Fruit fly (Drosophila melanogaster) whole organism, embryonic: Measurements from ENCODE around the gene Fatp1.
A peak's percentile ranks its signal among the peaks of the same experiment; 100 is the strongest.

ENCODE experiments used
- Bdp1 ChIP-seq: fragments of 200-800 bp; sonication (Bioruptor generic); optimal IDR thresholded peaks from 3 replicates; lab custom pipeline; 2016; ENCODE audit warnings: missing biosample characterization, missing genetic modification characterization
- Bteb2 ChIP-seq: fragments of 200-800 bp; sonication (Bioruptor generic); optimal IDR thresholded peaks from 2 replicates; lab custom pipeline; 2016; ENCODE audit warnings: missing biosample characterization, missing genetic modification characterization
- CG12236 ChIP-seq: fragments of 200-800 bp; sonication (Bioruptor generic); optimal IDR thresholded peaks from 2 replicates; lab custom pipeline; 2016; ENCODE audit warnings: missing biosample characterization, missing genetic modification characterization
- CG12299 ChIP-seq: fragments of 200-800 bp; sonication (Bioruptor generic); optimal IDR thresholded peaks from 2 replicates; lab custom pipeline; 2018; ENCODE audit warnings: missing biosample characterization, mild to moderate bottlenecking, missing genetic modification characterization
- CG12942 ChIP-seq: fragments of 200-800 bp; sonication (Bioruptor generic); optimal IDR thresholded peaks from 3 replicates; lab custom pipeline; 2016; ENCODE audit warnings: missing biosample characterization, missing genetic modification characterization
- CG15073 ChIP-seq: fragments of 200-800 bp; sonication (Bioruptor generic); optimal IDR thresholded peaks from 2 replicates; lab custom pipeline; 2016; ENCODE audit warnings: missing biosample characterization, missing genetic modification characterization
- CG15601 ChIP-seq: fragments of 200-800 bp; sonication (Bioruptor generic); optimal IDR thresholded peaks from 3 replicates; lab custom pipeline; 2019; ENCODE audit warnings: missing biosample characterization, mild to moderate bottlenecking, missing genetic modification characterization, moderate library complexity
- CG16779 ChIP-seq: fragments of 200-800 bp; sonication (Bioruptor generic); IDR thresholded peaks from 2 replicates; pipeline ENCODE4 v1.3.6; 2022; ENCODE audit warnings: missing biosample characterization, missing genetic modification characterization
- CG17802 ChIP-seq: fragments of 200-800 bp; sonication (Bioruptor generic); optimal IDR thresholded peaks from 2 replicates; lab custom pipeline; 2018; ENCODE audit warnings: missing biosample characterization, mild to moderate bottlenecking, missing genetic modification characterization, moderate library complexity
- CG17829 ChIP-seq: fragments of 200-800 bp; optimal IDR thresholded peaks from 2 replicates; lab custom pipeline; 2019; ENCODE audit warnings: missing biosample characterization, mild to moderate bottlenecking, missing genetic modification characterization, moderate library complexity
- CG1792 ChIP-seq: fragments of 200-800 bp; sonication (Bioruptor generic); optimal IDR thresholded peaks from 2 replicates; lab custom pipeline; 2016; ENCODE audit warnings: missing biosample characterization, missing genetic modification characterization
- CG18262 ChIP-seq: fragments of 200-800 bp; optimal IDR thresholded peaks from 3 replicates; lab custom pipeline; 2019; ENCODE audit warnings: missing biosample characterization, mild to moderate bottlenecking, missing genetic modification characterization, moderate library complexity
- CG2120 ChIP-seq: fragments of 200-800 bp; sonication (Bioruptor generic); optimal IDR thresholded peaks from 3 replicates; lab custom pipeline; 2016; ENCODE audit warnings: missing biosample characterization, missing genetic modification characterization
- CG3065 ChIP-seq: fragments of 200-800 bp; sonication (Bioruptor generic); optimal IDR thresholded peaks from 2 replicates; lab custom pipeline; 2016; ENCODE audit warnings: missing biosample characterization, missing genetic modification characterization
- CG31388 ChIP-seq: fragments of 200-800 bp; sonication (Bioruptor generic); optimal IDR thresholded peaks from 2 replicates; lab custom pipeline; 2016; ENCODE audit warnings: missing biosample characterization, missing genetic modification characterization
- CG33213 ChIP-seq: fragments of 200-800 bp; sonication (Bioruptor generic); optimal IDR thresholded peaks from 3 replicates; lab custom pipeline; 2016; ENCODE audit warnings: missing biosample characterization, missing genetic modification characterization
- CG4328 ChIP-seq: fragments of 200-800 bp; sonication (Bioruptor generic); optimal IDR thresholded peaks from 3 replicates; lab custom pipeline; 2017; ENCODE audit warnings: missing biosample characterization, missing genetic modification reagents, missing genetic modification characterization
- CG4820 ChIP-seq: fragments of 200-800 bp; sonication (Bioruptor generic); optimal IDR thresholded peaks from 3 replicates; lab custom pipeline; 2016; ENCODE audit warnings: missing biosample characterization, missing genetic modification characterization
- CG5180 ChIP-seq: fragments of 200-800 bp; sonication (Bioruptor generic); optimal IDR thresholded peaks from 3 replicates; lab custom pipeline; 2017; ENCODE audit warnings: missing biosample characterization, missing genetic modification characterization, mild to moderate bottlenecking, moderate library complexity, missing genetic modification reagents
- CG7745 ChIP-seq: fragments of 200-800 bp; sonication (Bioruptor generic); optimal IDR thresholded peaks from 2 replicates; lab custom pipeline; 2018; ENCODE audit warnings: missing biosample characterization, mild to moderate bottlenecking, missing genetic modification characterization, moderate library complexity
- CG7839 ChIP-seq: fragments of 200-800 bp; sonication (Bioruptor generic); optimal IDR thresholded peaks from 3 replicates; lab custom pipeline; 2018; ENCODE audit warnings: missing biosample characterization, mild to moderate bottlenecking, missing genetic modification characterization, moderate library complexity
- CG8089 ChIP-seq: fragments of 200-800 bp; sonication (Bioruptor generic); optimal IDR thresholded peaks from 3 replicates; lab custom pipeline; 2016; ENCODE audit warnings: missing biosample characterization, missing genetic modification characterization
- CkIIα-i1 ChIP-seq: fragments of 200-800 bp; sonication (Bioruptor generic); IDR thresholded peaks from 2 replicates; pipeline ENCODE4 v1.3.6; 2022; ENCODE audit warnings: missing biosample characterization, missing genetic modification characterization
- CrebB ChIP-seq: fragments of 200-800 bp; sonication (Bioruptor generic); optimal IDR thresholded peaks from 3 replicates; lab custom pipeline; 2018; ENCODE audit warnings: missing biosample characterization, mild to moderate bottlenecking, missing genetic modification characterization
- GATAe ChIP-seq: fragments of 200-800 bp; sonication (Bioruptor generic); conservative IDR thresholded peaks from 2 replicates; pipeline ENCODE4 v1.3.6; 2022; ENCODE audit warnings: missing biosample characterization, missing genetic modification characterization
- Gug ChIP-seq: fragments of 200-800 bp; sonication (Bioruptor generic); IDR thresholded peaks from 4 replicates; pipeline ENCODE4 v1.3.6; 2022; ENCODE audit warnings: missing biosample characterization, missing genetic modification characterization
- Hand ChIP-seq: fragments of 200-800 bp; sonication (Bioruptor generic); optimal IDR thresholded peaks from 2 replicates; lab custom pipeline; 2017; ENCODE audit warnings: mild to moderate bottlenecking, missing biosample characterization, missing genetic modification reagents, missing genetic modification characterization
- HmgZ ChIP-seq: fragments of 200-800 bp; sonication (Bioruptor generic); optimal IDR thresholded peaks from 2 replicates; lab custom pipeline; 2018; ENCODE audit warnings: missing biosample characterization, mild to moderate bottlenecking, missing genetic modification characterization
- Max ChIP-seq: fragments of 200-800 bp; sonication (Bioruptor generic); optimal IDR thresholded peaks from 2 replicates; lab custom pipeline; 2016; ENCODE audit warnings: missing biosample characterization, mild to moderate bottlenecking, missing genetic modification characterization
- Med ChIP-seq: fragments of 200-800 bp; sonication (Bioruptor generic); peaks from one replicate; lab custom pipeline; 2016; ENCODE audit warnings: missing biosample characterization, missing genetic modification characterization, mild to moderate bottlenecking, inconsistent platforms, moderate library complexity
- NfI ChIP-seq: fragments of 200-800 bp; sonication (Bioruptor generic); optimal IDR thresholded peaks from 3 replicates; lab custom pipeline; 2018; ENCODE audit warnings: missing biosample characterization, mild to moderate bottlenecking, missing genetic modification characterization, moderate library complexity
- Poxn ChIP-seq: fragments of 200-800 bp; sonication (Bioruptor generic); IDR thresholded peaks from 2 replicates; pipeline ENCODE4 v1.3.6; 2022; ENCODE audit warnings: missing biosample characterization, missing genetic modification characterization
- ara ChIP-seq: fragments of 200-800 bp; sonication (Bioruptor generic); IDR thresholded peaks from 2 replicates; pipeline ENCODE4 v1.3.6; 2022; ENCODE audit warnings: missing biosample characterization, missing genetic modification characterization
- caup ChIP-seq: fragments of 200-800 bp; sonication (Bioruptor generic); optimal IDR thresholded peaks from 3 replicates; lab custom pipeline; 2017; ENCODE audit warnings: missing biosample characterization, mild to moderate bottlenecking, missing genetic modification characterization, moderate library complexity; ENCODE audit not compliant: severe bottlenecking
- corto ChIP-seq: fragments of 200-800 bp; sonication (Bioruptor generic); optimal IDR thresholded peaks from 2 replicates; lab custom pipeline; 2016; ENCODE audit warnings: missing biosample characterization, mild to moderate bottlenecking, missing genetic modification characterization, moderate library complexity
- fd102C ChIP-seq: fragments of 200-800 bp; sonication (Bioruptor generic); optimal IDR thresholded peaks from 2 replicates; lab custom pipeline; 2018; ENCODE audit warnings: missing biosample characterization, mild to moderate bottlenecking, missing genetic modification characterization, moderate library complexity
- fu2 ChIP-seq: fragments of 200-800 bp; sonication (Bioruptor generic); optimal IDR thresholded peaks from 2 replicates; lab custom pipeline; 2016; ENCODE audit warnings: missing biosample characterization, missing genetic modification characterization
- gro ChIP-seq: fragments of 200-800 bp; sonication (Bioruptor generic); optimal IDR thresholded peaks from 2 replicates; lab custom pipeline; 2016; ENCODE audit warnings: missing biosample characterization, missing genetic modification characterization
- gt ChIP-seq: fragments of 200-800 bp; sonication (Bioruptor generic); IDR thresholded peaks from 2 replicates; pipeline ENCODE4 v1.3.6; 2022; ENCODE audit warnings: missing biosample characterization, missing genetic modification characterization
- insv ChIP-seq, 2 experiments: fragments of 200-800 bp; sonication (Bioruptor generic); optimal IDR thresholded peaks; 3 replicates each; lab custom pipeline; 2016 to 2018; ENCODE audit warnings: missing biosample characterization in 2 of 2, missing genetic modification characterization in 2 of 2
- mld ChIP-seq: fragments of 200-800 bp; sonication (Bioruptor generic); IDR thresholded peaks from 3 replicates; pipeline ENCODE4 v1.3.6; 2022; ENCODE audit warnings: missing biosample characterization, missing genetic modification characterization; ENCODE audit not compliant: partially characterized antibody
- nmo ChIP-seq: fragments of 200-800 bp; sonication (Bioruptor generic); optimal IDR thresholded peaks from 2 replicates; lab custom pipeline; 2018; ENCODE audit warnings: missing biosample characterization, mild to moderate bottlenecking, missing genetic modification characterization, moderate library complexity
- pfk ChIP-seq: fragments of 200-800 bp; sonication (Bioruptor generic); optimal IDR thresholded peaks from 2 replicates; lab custom pipeline; 2018; ENCODE audit warnings: missing biosample characterization, mild to moderate bottlenecking, missing genetic modification characterization, moderate library complexity
- ranshi ChIP-seq: fragments of 200-800 bp; sonication (Bioruptor generic); IDR thresholded peaks from 2 replicates; pipeline ENCODE4 v1.3.6; 2022; ENCODE audit warnings: missing biosample characterization, missing genetic modification characterization
- rib ChIP-seq: fragments of 200-800 bp; sonication (Bioruptor generic); IDR thresholded peaks from 2 replicates; pipeline ENCODE4 v1.3.6; 2022; ENCODE audit warnings: missing biosample characterization, missing genetic modification characterization
- so ChIP-seq: fragments of 200-800 bp; sonication (Bioruptor generic); IDR thresholded peaks from 3 replicates; pipeline ENCODE4 v1.3.6; 2022; ENCODE audit warnings: missing biosample characterization, missing genetic modification characterization
- sqz ChIP-seq: fragments of 200-800 bp; sonication (Bioruptor generic); optimal IDR thresholded peaks from 3 replicates; lab custom pipeline; 2018; ENCODE audit warnings: missing biosample characterization, mild to moderate bottlenecking, missing genetic modification characterization
- tin ChIP-seq: fragments of 200-800 bp; sonication (Bioruptor generic); optimal IDR thresholded peaks from 3 replicates; lab custom pipeline; 2016; ENCODE audit warnings: missing biosample characterization, missing genetic modification characterization
- wdn ChIP-seq: fragments of 200-800 bp; sonication (Bioruptor generic); IDR thresholded peaks from 2 replicates; pipeline ENCODE4 v1.3.6; 2022; ENCODE audit warnings: missing biosample characterization, missing genetic modification characterization
- wor ChIP-seq: fragments of 200-800 bp; sonication (Bioruptor generic); IDR thresholded peaks from 2 replicates; pipeline ENCODE4 v1.3.6; 2022; ENCODE audit warnings: missing biosample characterization, missing genetic modification characterization

The Fatp1 gene

dm6 chr2L:10526953-10527584, 10.1 kb upstream of the Fatp1 start, which contains the start of gene Lip4 (continued):
- TF ChIP-seq tin (GFP tag; lab: Kevin White, UChicago) = peak; percentile 64
- peak; percentile 66 for TF ChIP-seq wdn
- TF ChIP-seq CG7745 (tag; lab: Kevin White, UChicago) = no peak
- peak; percentile 62 for TF ChIP-seq CG4820
- TF ChIP-seq CG15601 (tag; lab: Kevin White, UChicago) = peak; percentile 15
- peak; percentile 32 for TF ChIP-seq CG15073 (GFP tag; lab: Kevin White, UChicago)
- TF ChIP-seq fd102C (GFP tag; lab: Kevin White, UChicago) = no peak
- no peak for TF ChIP-seq CG1792 (GFP tag; lab: Kevin White, UChicago)
- peak; percentile 31 for TF ChIP-seq CG31388
- TF ChIP-seq GATAe (GFP tag; lab: Robert Waterston, UW) = no peak
- peak; percentile 9 for TF ChIP-seq CG17802 (tag; lab: Kevin White, UChicago)
- TF ChIP-seq CG8089 = peak; percentile 42
- peak; percentile 72 for TF ChIP-seq ara (GFP tag; lab: Robert Waterston, UW)
- peak; percentile 64 for TF ChIP-seq CG2120 (GFP tag; lab: Kevin White, UChicago)
- TF ChIP-seq CG7839 = peak; percentile 81
- TF ChIP-seq Hand (GFP tag; lab: Kevin White, UChicago) = peak; percentile 27
- peak; percentile 73 for TF ChIP-seq CG18262 (tag; lab: Kevin White, UChicago)
- TF ChIP-seq Gug (GFP tag; lab: Robert Waterston, UW) = peak; percentile 24; the same call in 1 of the 4 replicates
- TF ChIP-seq CrebB (tag; lab: Kevin White, UChicago) = peak; percentile 54
- TF ChIP-seq CkIIα-i1 (GFP tag; lab: Robert Waterston, UW) = no peak
- no peak for TF ChIP-seq CG12236 (GFP tag; lab: Kevin White, UChicago)
- TF ChIP-seq mld (GFP tag; lab: Robert Waterston, UW) = no peak
- peak; percentile 14 for TF ChIP-seq fu2 (GFP tag; lab: Kevin White, UChicago)
- peak; percentile 55 for TF ChIP-seq CG12299 (tag; lab: Kevin White, UChicago)
- peak; percentile 75 for TF ChIP-seq Max (GFP tag; lab: Kevin White, UChicago)
- TF ChIP-seq HmgZ (tag; lab: Kevin White, UChicago) = peak; percentile 58
- no peak for TF ChIP-seq gt (GFP tag; lab: Robert Waterston, UW)
- peak; percentile 65 for TF ChIP-seq caup (GFP tag; lab: Kevin White, UChicago)
- TF ChIP-seq pfk (GFP tag; lab: Kevin White, UChicago) = no peak
- peak; percentile 82 for TF ChIP-seq CG17829
- TF ChIP-seq wor (GFP tag; lab: Robert Waterston, UW) = peak; percentile 70
- peak; percentile 33 for TF ChIP-seq sqz (GFP tag; lab: Kevin White, UChicago)
- 0 out of 2 replicates have a peak, but pooled peaks have one; percentile 14 for TF ChIP-seq Poxn (GFP tag; lab: Robert Waterston, UW)
- peak; percentile 7 for TF ChIP-seq Bdp1 (GFP tag; lab: Kevin White, UChicago)
- TF ChIP-seq nmo (GFP tag; lab: Kevin White, UChicago) = peak; percentile 81
- no peak for TF ChIP-seq gro (GFP tag; lab: Kevin White, UChicago)
- no peak for TF ChIP-seq corto
- TF ChIP-seq NfI = peak; percentile 59
- TF ChIP-seq CG4328 (GFP tag; lab: Kevin White, UChicago) = peak; percentile 38
- TF ChIP-seq so = peak; percentile 76; the same call in 2 of the 3 replicates
- no peak for TF ChIP-seq CG16779 (GFP tag; lab: Robert Waterston, UW)
- TF ChIP-seq rib (GFP tag; lab: Robert Waterston, UW) = no peak
- TF ChIP-seq Bteb2 (GFP tag; lab: Kevin White, UChicago) = peak; percentile 67
- TF ChIP-seq insv (GFP tag; optimal IDR thresholded peaks at IDR 0.05; lab: Kevin White, UChicago) = no peak
- TF ChIP-seq CG3065 (GFP tag; lab: Kevin White, UChicago) = no peak
- TF ChIP-seq CG12942 (GFP tag; lab: Kevin White, UChicago) = peak; percentile 46
- peak; percentile 67 for TF ChIP-seq CG5180 (GFP tag; lab: Kevin White, UChicago)
- TF ChIP-seq CG33213 (GFP tag; lab: Kevin White, UChicago) = peak; percentile 4
- peak; percentile 90 for TF ChIP-seq Med
- peak; percentile 82 for TF ChIP-seq ranshi (GFP tag; lab: Robert Waterston, UW)
